Fruit fly (Drosophila melanogaster) whole organism, adult: Measurements from ENCODE around the gene CG17652.

Experiments
- CG11617 ChIP-seq: fragments of 200-800 bp; sonication (Bioruptor generic); optimal IDR thresholded peaks from 2 replicates; lab custom pipeline; 2017; ENCODE audit warnings: mild to moderate bottlenecking, missing biosample characterization, missing genetic modification reagents, missing genetic modification characterization
- CG12768 ChIP-seq: fragments of 200-800 bp; sonication (Bioruptor generic); optimal IDR thresholded peaks from 2 replicates; lab custom pipeline; 2017; ENCODE audit warnings: missing biosample characterization, missing genetic modification characterization, mild to moderate bottlenecking, moderate library complexity, missing genetic modification reagents
- CG1620 ChIP-seq: fragments of 200-800 bp; sonication (Bioruptor generic); optimal IDR thresholded peaks from 2 replicates; lab custom pipeline; 2016; ENCODE audit warnings: missing biosample characterization, missing genetic modification characterization
- CG33017 ChIP-seq: fragments of 200-800 bp; sonication (Bioruptor generic); optimal IDR thresholded peaks from 2 replicates; lab custom pipeline; 2018; ENCODE audit warnings: missing biosample characterization, mild to moderate bottlenecking, missing genetic modification characterization, moderate library complexity
- CG5204 ChIP-seq: fragments of 200-800 bp; sonication (Bioruptor generic); optimal IDR thresholded peaks from 2 replicates; lab custom pipeline; 2016; ENCODE audit warnings: missing biosample characterization, missing genetic modification characterization
- CG7045 ChIP-seq: fragments of 200-800 bp; sonication (Bioruptor generic); optimal IDR thresholded peaks from 2 replicates; lab custom pipeline; 2017; ENCODE audit warnings: missing biosample characterization, mild to moderate bottlenecking, missing genetic modification characterization
- CG7101 ChIP-seq: fragments of 200-800 bp; sonication (Bioruptor generic); optimal IDR thresholded peaks from 2 replicates; lab custom pipeline; 2018; ENCODE audit warnings: missing biosample characterization, mild to moderate bottlenecking, missing genetic modification characterization, moderate library complexity
- Clk ChIP-seq: fragments of 200-800 bp; sonication (Bioruptor generic); optimal IDR thresholded peaks from 2 replicates; lab custom pipeline; 2017; ENCODE audit warnings: missing biosample characterization, missing genetic modification characterization
- Crg-1 ChIP-seq: fragments of 200-800 bp; sonication (Bioruptor generic); optimal IDR thresholded peaks from 2 replicates; lab custom pipeline; 2016; ENCODE audit warnings: missing biosample characterization, missing genetic modification characterization
- Hr96 ChIP-seq: fragments of 200-800 bp; sonication (Bioruptor generic); optimal IDR thresholded peaks from 2 replicates; lab custom pipeline; 2016; ENCODE audit warnings: missing biosample characterization, missing genetic modification characterization
- Mnt ChIP-seq: fragments of 200-800 bp; sonication (Bioruptor generic); optimal IDR thresholded peaks from 2 replicates; lab custom pipeline; 2016; ENCODE audit warnings: missing biosample characterization, mild to moderate bottlenecking, missing genetic modification characterization
- bab1 ChIP-seq: fragments of 200-800 bp; sonication (Bioruptor generic); optimal IDR thresholded peaks from 3 replicates; lab custom pipeline; 2019; ENCODE audit warnings: missing biosample characterization, mild to moderate bottlenecking, missing genetic modification characterization, moderate library complexity
- cic ChIP-seq: fragments of 200-800 bp; sonication (Bioruptor generic); optimal IDR thresholded peaks from 2 replicates; lab custom pipeline; 2017; ENCODE audit warnings: missing biosample characterization, mild to moderate bottlenecking, missing genetic modification characterization, moderate library complexity
- cnc ChIP-seq, 2 experiments: fragments of >200 bp; optimal IDR thresholded peaks; 2 replicates each; lab custom pipeline; 2017
- kay ChIP-seq: fragments of 200-800 bp; sonication (Bioruptor generic); peaks from one replicate; lab custom pipeline; 2016; ENCODE audit warnings: missing biosample characterization, missing genetic modification characterization, borderline replicate concordance
- ovo ChIP-seq: fragments of 200-800 bp; sonication (Bioruptor generic); optimal IDR thresholded peaks from 2 replicates; lab custom pipeline; 2016; ENCODE audit warnings: missing biosample characterization, missing genetic modification characterization
- pad ChIP-seq: fragments of 200-800 bp; sonication (Bioruptor generic); optimal IDR thresholded peaks from 3 replicates; lab custom pipeline; 2017; ENCODE audit warnings: missing biosample characterization, missing genetic modification characterization, mild to moderate bottlenecking, moderate library complexity, missing genetic modification reagents
- tj ChIP-seq: fragments of 200-800 bp; sonication (Bioruptor generic); optimal IDR thresholded peaks from 3 replicates; lab custom pipeline; 2017; ENCODE audit warnings: missing biosample characterization, mild to moderate bottlenecking, missing genetic modification characterization, moderate library complexity
- toe ChIP-seq: fragments of 200-800 bp; sonication (Bioruptor generic); optimal IDR thresholded peaks from 2 replicates; lab custom pipeline; 2016; ENCODE audit warnings: missing biosample characterization, missing genetic modification characterization

CG17652 gene

DNA sequence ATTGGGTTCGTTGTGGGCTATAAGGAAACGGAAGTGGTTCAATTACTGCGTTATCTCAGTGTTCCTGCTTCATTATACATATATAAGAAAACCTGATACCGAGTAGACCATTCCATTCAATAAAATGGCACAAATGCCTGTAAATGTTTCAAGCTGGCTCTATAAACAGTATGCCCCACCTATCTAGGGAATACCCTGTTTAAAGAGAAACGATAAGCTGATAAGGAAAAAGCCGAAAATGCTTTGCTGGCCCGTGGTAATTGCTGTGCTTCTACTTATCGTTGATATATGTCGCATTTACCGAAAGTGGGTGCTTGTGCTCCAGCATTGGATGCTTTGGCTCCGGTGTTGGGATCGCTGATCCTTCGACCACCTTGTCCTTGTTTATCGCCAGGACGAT is 22.8 kb downstream of the CG17652 start:
- TF ChIP-seq cnc (optimal IDR thresholded peaks at IDR 0.05; lab: Kevin White, UChicago) (no peak), bab1 (GFP tag; lab: Kevin White, UChicago) (no peak), Crg-1 (no peak), tj (no peak), pad (GFP tag; lab: Kevin White, UChicago) (no peak), Hr96 (GFP tag; lab: Kevin White, UChicago) (no peak), Clk (no peak), CG7101 (tag; lab: Kevin White, UChicago) (no peak), CG7045 (no peak), CG5204 (no peak), kay (GFP tag; lab: Kevin White, UChicago) (no peak), CG33017 (no peak), ovo (GFP tag; lab: Kevin White, UChicago) (no peak), CG11617 (no peak), toe (GFP tag; lab: Kevin White, UChicago) (no peak)

dm6 chr2L:1708110-1708509 is 24.0 kb downstream of the CG17652 start:
- TF ChIP-seq cic (GFP tag; lab: Kevin White, UChicago) (peak; percentile 62), pad (GFP tag; lab: Kevin White, UChicago) (no peak)

dm6 chr2L:1706961-1707360 is 25.2 kb downstream of the CG17652 start:
- TF ChIP-seq CG1620 = no peak
- no peak for TF ChIP-seq Mnt
- no peak for TF ChIP-seq CG33017
- no peak for TF ChIP-seq pad (GFP tag; lab: Kevin White, UChicago)

DNA sequence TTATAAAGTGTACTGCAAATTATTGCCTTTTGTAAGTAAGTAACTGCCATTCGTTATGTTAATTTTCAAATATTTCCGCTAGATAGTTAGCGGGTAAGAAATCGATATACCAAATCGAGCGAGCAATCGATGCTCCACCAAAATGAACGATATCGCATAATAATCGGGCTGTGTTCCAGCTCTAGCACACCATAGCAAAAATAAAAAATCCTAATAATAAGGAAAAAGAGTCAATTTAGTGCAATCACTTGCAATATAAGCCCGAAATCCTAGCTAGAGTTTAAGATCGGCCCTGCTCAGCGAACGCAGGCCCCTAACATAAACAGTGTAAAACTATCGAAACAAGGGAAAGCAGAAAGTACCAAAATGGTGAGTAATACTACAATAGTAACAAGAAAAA is 27.4 kb downstream of the CG17652 start, which contains the start of gene cpb:
cpb (plus strand) TSS at position 157 of the 400 bp plus-strand sequence.
- TF ChIP-seq CG12768 (no peak), bab1 (GFP tag; lab: Kevin White, UChicago) (no peak), cic (GFP tag; lab: Kevin White, UChicago) (no peak), CG1620 (no peak)

- TF ChIP-seq Clk (no peak), CG7101 (tag; lab: Kevin White, UChicago) (no peak), CG5204 (no peak), CG1620 (no peak), CG11617 (no peak), cic (GFP tag; lab: Kevin White, UChicago) (no peak), bab1 (GFP tag; lab: Kevin White, UChicago) (no peak), cnc (optimal IDR thresholded peaks at IDR 0.05; lab: Kevin White, UChicago) (no peak), toe (GFP tag; lab: Kevin White, UChicago) (no peak), CG7045 (no peak), Crg-1 (no peak), Hr96 (GFP tag; lab: Kevin White, UChicago) (no peak), kay (GFP tag; lab: Kevin White, UChicago) (no peak), ovo (GFP tag; lab: Kevin White, UChicago) (no peak)
These were observed 35.9 kb downstream of the CG17652 start for dm6 chr2L:1696269-1696668.

DNA sequence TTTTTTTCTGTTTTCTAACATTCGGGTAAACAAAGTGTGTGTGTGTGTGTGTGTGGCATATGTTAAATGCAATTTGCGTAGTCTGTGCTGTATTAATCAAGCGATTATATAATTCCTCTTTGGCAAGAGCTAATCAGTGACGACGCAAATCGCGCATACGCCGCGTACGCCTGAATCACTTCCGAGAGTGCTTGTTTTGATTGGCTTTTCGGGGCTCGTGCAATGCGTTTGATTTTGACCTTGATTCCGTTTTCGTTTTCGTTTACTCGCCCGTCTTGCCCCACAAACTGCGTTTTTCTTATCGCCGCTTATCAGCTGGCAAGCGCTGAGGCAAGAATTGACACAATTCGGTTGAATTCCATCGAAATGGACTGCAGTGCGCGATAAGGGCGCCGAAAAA is 39.3 kb downstream of the CG17652 start:
- TF ChIP-seq cnc (optimal IDR thresholded peaks at IDR 0.05; lab: Kevin White, UChicago) (no peak), Mnt (no peak), CG11617 (no peak), Clk (no peak), CG33017 (no peak), Crg-1 (no peak), CG7045 (no peak), Hr96 (GFP tag; lab: Kevin White, UChicago) (no peak), CG1620 (no peak), toe (GFP tag; lab: Kevin White, UChicago) (no peak), CG5204 (no peak)
